Fruit fly (Drosophila melanogaster) whole organism, embryonic: Measurements from ENCODE around the gene CG3764.
A peak's percentile ranks its signal among the peaks of the same experiment; 100 is the strongest.

Source experiments
- BtbVII ChIP-seq: fragments of 200-800 bp; sonication (Bioruptor generic); optimal IDR thresholded peaks from 3 replicates; lab custom pipeline; 2017; ENCODE audit warnings: missing biosample characterization, mild to moderate bottlenecking, missing genetic modification characterization
- CG11696 ChIP-seq: fragments of 200-800 bp; sonication (Bioruptor generic); IDR thresholded peaks from 2 replicates; pipeline ENCODE4 v1.3.6; 2022; ENCODE audit warnings: missing biosample characterization, missing genetic modification characterization
- CG11723 ChIP-seq: fragments of 200-800 bp; sonication (Bioruptor generic); optimal IDR thresholded peaks from 2 replicates; lab custom pipeline; 2017; ENCODE audit warnings: missing biosample characterization, mild to moderate bottlenecking, missing genetic modification characterization
- CG12744 ChIP-seq: fragments of 200-800 bp; sonication (Bioruptor generic); optimal IDR thresholded peaks from 2 replicates; lab custom pipeline; 2016; ENCODE audit warnings: missing biosample characterization, missing genetic modification characterization
- CG13287 ChIP-seq: fragments of 200-800 bp; sonication (Bioruptor generic); IDR thresholded peaks from 2 replicates; pipeline ENCODE4 v1.3.6; 2022; ENCODE audit warnings: missing biosample characterization, missing genetic modification characterization; ENCODE audit not compliant: partially characterized antibody
- CG13424 ChIP-seq: fragments of 200-800 bp; sonication (Bioruptor generic); optimal IDR thresholded peaks from 2 replicates; lab custom pipeline; 2019; ENCODE audit warnings: missing biosample characterization, mild to moderate bottlenecking, missing genetic modification characterization, moderate library complexity
- CG15269 ChIP-seq: fragments of 200-800 bp; sonication (Bioruptor generic); optimal IDR thresholded peaks from 2 replicates; lab custom pipeline; 2018; ENCODE audit warnings: missing biosample characterization, mild to moderate bottlenecking, missing genetic modification characterization, moderate library complexity
- CG17186 ChIP-seq: fragments of 200-800 bp; sonication (Bioruptor generic); optimal IDR thresholded peaks from 3 replicates; lab custom pipeline; 2017; ENCODE audit warnings: missing biosample characterization, missing genetic modification reagents, missing genetic modification characterization
- CG2129 ChIP-seq: fragments of 200-800 bp; sonication (Bioruptor generic); IDR thresholded peaks from 2 replicates; pipeline ENCODE4 v1.3.6; 2022; ENCODE audit warnings: missing biosample characterization, missing genetic modification characterization; ENCODE audit not compliant: partially characterized antibody
- CG2712 ChIP-seq: fragments of 200-800 bp; optimal IDR thresholded peaks from 3 replicates; lab custom pipeline; 2019; ENCODE audit warnings: missing biosample characterization, mild to moderate bottlenecking, missing genetic modification characterization, moderate library complexity
- CG30403 ChIP-seq: fragments of 200-800 bp; sonication (Bioruptor generic); optimal IDR thresholded peaks from 3 replicates; lab custom pipeline; 2016; ENCODE audit warnings: missing biosample characterization, missing genetic modification characterization
- CG3065 ChIP-seq: fragments of 200-800 bp; sonication (Bioruptor generic); optimal IDR thresholded peaks from 2 replicates; lab custom pipeline; 2016; ENCODE audit warnings: missing biosample characterization, missing genetic modification characterization
- CG32767 ChIP-seq: fragments of 200-800 bp; sonication (Bioruptor generic); IDR thresholded peaks from 2 replicates; pipeline ENCODE4 v1.3.6; 2022; ENCODE audit warnings: missing biosample characterization, missing genetic modification characterization
- CG3281 ChIP-seq: fragments of 200-800 bp; sonication (Bioruptor generic); optimal IDR thresholded peaks from 3 replicates; lab custom pipeline; 2017; ENCODE audit warnings: missing biosample characterization, mild to moderate bottlenecking, missing genetic modification characterization
- CG3407 ChIP-seq: fragments of 200-800 bp; sonication (Bioruptor generic); optimal IDR thresholded peaks from 2 replicates; lab custom pipeline; 2018; ENCODE audit warnings: missing biosample characterization, mild to moderate bottlenecking, missing genetic modification characterization
- CG34224 ChIP-seq: fragments of 200-800 bp; sonication (Bioruptor generic); IDR thresholded peaks from 3 replicates; pipeline ENCODE4 v1.3.6; 2022; ENCODE audit warnings: missing biosample characterization, missing genetic modification characterization; ENCODE audit not compliant: partially characterized antibody
- CG4282 ChIP-seq: fragments of 200-800 bp; sonication (Bioruptor generic); optimal IDR thresholded peaks from 2 replicates; lab custom pipeline; 2016; ENCODE audit warnings: missing biosample characterization, missing genetic modification characterization
- CG6765 ChIP-seq: fragments of 200-800 bp; sonication (Bioruptor generic); optimal IDR thresholded peaks from 3 replicates; lab custom pipeline; 2017; ENCODE audit warnings: missing biosample characterization, mild to moderate bottlenecking, missing genetic modification characterization
- CG7357 ChIP-seq: fragments of 200-800 bp; sonication (Bioruptor generic); IDR thresholded peaks from 3 replicates; pipeline ENCODE4 v1.3.6; 2022; ENCODE audit warnings: missing biosample characterization, missing genetic modification characterization
- CG7372 ChIP-seq: fragments of 200-800 bp; sonication (Bioruptor generic); IDR thresholded peaks from 2 replicates; pipeline ENCODE4 v1.3.6; 2022; ENCODE audit warnings: missing biosample characterization, missing genetic modification characterization
- CG9437 ChIP-seq: fragments of 200-800 bp; sonication (Bioruptor generic); optimal IDR thresholded peaks from 2 replicates; lab custom pipeline; 2018; ENCODE audit warnings: missing biosample characterization, mild to moderate bottlenecking, missing genetic modification characterization
- D19B ChIP-seq: fragments of 200-800 bp; sonication (Bioruptor generic); optimal IDR thresholded peaks from 2 replicates; lab custom pipeline; 2017; ENCODE audit warnings: missing biosample characterization, mild to moderate bottlenecking, missing genetic modification characterization
- Dad ChIP-seq: fragments of 200-800 bp; sonication (Bioruptor generic); optimal IDR thresholded peaks from 3 replicates; lab custom pipeline; 2016; ENCODE audit warnings: missing biosample characterization, missing genetic modification characterization
- Deaf1 ChIP-seq: fragments of 200-800 bp; optimal IDR thresholded peaks from 3 replicates; lab custom pipeline; 2019; ENCODE audit warnings: missing biosample characterization, mild to moderate bottlenecking, missing genetic modification characterization, moderate library complexity
- Dp ChIP-seq: fragments of 200-800 bp; sonication (Bioruptor generic); optimal IDR thresholded peaks from 2 replicates; lab custom pipeline; 2018; ENCODE audit warnings: missing biosample characterization, mild to moderate bottlenecking, missing genetic modification characterization, moderate library complexity
- Hmx ChIP-seq: fragments of 200-800 bp; sonication (Bioruptor generic); optimal IDR thresholded peaks from 2 replicates; lab custom pipeline; 2016; ENCODE audit warnings: missing biosample characterization, missing genetic modification characterization
- Hsf ChIP-seq: fragments of 200-800 bp; sonication (Bioruptor generic); optimal IDR thresholded peaks from 3 replicates; lab custom pipeline; 2016; ENCODE audit warnings: missing biosample characterization, missing genetic modification characterization
- Med ChIP-seq: fragments of 200-800 bp; sonication (Bioruptor generic); peaks from one replicate; lab custom pipeline; 2016; ENCODE audit warnings: missing biosample characterization, missing genetic modification characterization, mild to moderate bottlenecking, inconsistent platforms, moderate library complexity
- NK7.1 ChIP-seq: fragments of 200-800 bp; sonication (Bioruptor generic); optimal IDR thresholded peaks from 3 replicates; lab custom pipeline; 2016; ENCODE audit warnings: missing biosample characterization, missing genetic modification characterization
- Sin3A ChIP-seq: fragments of >200 bp; optimal IDR thresholded peaks from 2 replicates; lab custom pipeline; 2018
- Xbp1 ChIP-seq: fragments of 200-800 bp; sonication (Bioruptor generic); optimal IDR thresholded peaks from 3 replicates; lab custom pipeline; 2016; ENCODE audit warnings: missing biosample characterization, mild to moderate bottlenecking, missing genetic modification characterization
- ara ChIP-seq: fragments of 200-800 bp; sonication (Bioruptor generic); IDR thresholded peaks from 2 replicates; pipeline ENCODE4 v1.3.6; 2022; ENCODE audit warnings: missing biosample characterization, missing genetic modification characterization
- bbx ChIP-seq: fragments of 200-800 bp; sonication (Bioruptor generic); IDR thresholded peaks from 2 replicates; pipeline ENCODE4 v1.3.6; 2022; ENCODE audit warnings: missing biosample characterization, missing genetic modification characterization; ENCODE audit not compliant: partially characterized antibody
- btn ChIP-seq: fragments of 200-800 bp; sonication (Bioruptor generic); optimal IDR thresholded peaks from 2 replicates; lab custom pipeline; 2016; ENCODE audit warnings: missing biosample characterization, missing genetic modification characterization
- chn ChIP-seq: fragments of 200-800 bp; sonication (Bioruptor generic); optimal IDR thresholded peaks from 2 replicates; lab custom pipeline; 2016; ENCODE audit warnings: missing biosample characterization, missing genetic modification characterization
- dm ChIP-seq: fragments of 200-800 bp; sonication (Bioruptor generic); optimal IDR thresholded peaks from 3 replicates; lab custom pipeline; 2016; ENCODE audit warnings: missing biosample characterization, missing genetic modification characterization
- fd102C ChIP-seq: fragments of 200-800 bp; sonication (Bioruptor generic); optimal IDR thresholded peaks from 2 replicates; lab custom pipeline; 2018; ENCODE audit warnings: missing biosample characterization, mild to moderate bottlenecking, missing genetic modification characterization, moderate library complexity
- gsb-n ChIP-seq: fragments of 200-800 bp; sonication (Bioruptor generic); optimal IDR thresholded peaks from 3 replicates; lab custom pipeline; 2018; ENCODE audit warnings: missing biosample characterization, mild to moderate bottlenecking, missing genetic modification characterization
- hkb ChIP-seq, 2 experiments: fragments of 200-800 bp in 1 of 2; fragments of >200 bp in 1 of 2; sonication (Bioruptor generic) in 1 of 2; IDR thresholded peaks in 1 of 2; optimal IDR thresholded peaks in 1 of 2; 2 replicates each; pipeline versions ENCODE4 v1.3.6 to Lab custom; 2017 to 2022; ENCODE audit warnings: missing biosample characterization in 1 of 2, missing genetic modification characterization in 1 of 2
- kni ChIP-seq: fragments of 200-800 bp; sonication (Bioruptor generic); optimal IDR thresholded peaks from 3 replicates; lab custom pipeline; 2017; ENCODE audit warnings: mild to moderate bottlenecking, missing biosample characterization, missing genetic modification reagents, missing genetic modification characterization
- lola ChIP-seq, 3 experiments: fragments of >200 bp in 2 of 3; fragments of 200-800 bp in 1 of 3; sonication (Bioruptor generic) in 1 of 3; optimal IDR thresholded peaks; 2 replicates each; lab custom pipeline; 2017 to 2019; ENCODE audit warnings: missing biosample characterization in 3 of 3, missing genetic modification characterization in 3 of 3, mild to moderate bottlenecking in 1 of 3, moderate library complexity in 1 of 3
- onecut ChIP-seq: fragments of 200-800 bp; sonication (Bioruptor generic); IDR thresholded peaks from 2 replicates; pipeline ENCODE4 v1.3.6; 2022; ENCODE audit warnings: missing biosample characterization, missing genetic modification characterization
- pita ChIP-seq: fragments of 200-800 bp; sonication (Bioruptor generic); optimal IDR thresholded peaks from 2 replicates; lab custom pipeline; 2017; ENCODE audit warnings: missing biosample characterization, mild to moderate bottlenecking, missing genetic modification characterization
- prd ChIP-seq, 3 experiments: fragments of >200 bp in 2 of 3; fragments of 200-800 bp in 1 of 3; sonication (Bioruptor generic) in 1 of 3; optimal IDR thresholded peaks in 2 of 3; IDR thresholded peaks in 1 of 3; 2 replicates in 2 of 3; 3 replicates in 1 of 3; pipeline versions ENCODE4 v1.3.6 to Lab custom; 2017 to 2022; ENCODE audit warnings: missing biosample characterization in 1 of 3, missing genetic modification characterization in 1 of 3
- sr ChIP-seq: fragments of 200-800 bp; sonication (Bioruptor generic); IDR thresholded peaks from 3 replicates; pipeline ENCODE4 v1.3.6; 2022; ENCODE audit warnings: missing biosample characterization, missing genetic modification characterization
- unpg ChIP-seq: fragments of 200-800 bp; sonication (Bioruptor generic); optimal IDR thresholded peaks from 3 replicates; lab custom pipeline; 2018; ENCODE audit warnings: missing biosample characterization, mild to moderate bottlenecking, missing genetic modification characterization, moderate library complexity
- wor ChIP-seq: fragments of 200-800 bp; sonication (Bioruptor generic); IDR thresholded peaks from 2 replicates; pipeline ENCODE4 v1.3.6; 2022; ENCODE audit warnings: missing biosample characterization, missing genetic modification characterization
- zfh1 ChIP-seq: fragments of 200-800 bp; sonication (Bioruptor generic); IDR thresholded peaks from 3 replicates; pipeline ENCODE4 v1.3.6; 2022; ENCODE audit warnings: missing biosample characterization, missing genetic modification characterization

The CG3764 gene

dm6 chr3L:17012017-17012719, at the start of gene CG3764 (continued):
- TF ChIP-seq CG11696 (GFP tag; lab: Robert Waterston, UW) (0 out of 2 replicates have a peak, but pooled peaks have one; percentile 6), chn (GFP tag; lab: Kevin White, UChicago) (peak; percentile 67), unpg (peak; percentile 63), CG3065 (GFP tag; lab: Kevin White, UChicago) (peak; percentile 38), CG3407 (GFP tag; lab: Kevin White, UChicago) (peak; percentile 89), CG12744 (peak; percentile 20), zfh1 (GFP tag; lab: Robert Waterston, UW) (peak; percentile 66), Deaf1 (tag; lab: Kevin White, UChicago) (peak; percentile 55), CG7372 (peak; percentile 31; the same call in 1 of the 2 replicates), onecut (GFP tag; lab: Robert Waterston, UW) (peak; percentile 72), fd102C (GFP tag; lab: Kevin White, UChicago) (peak; percentile 86), Hmx (GFP tag; lab: Kevin White, UChicago) (no peak), BtbVII (peak; percentile 81), hkb (optimal IDR thresholded peaks at IDR 0.05; lab: Kevin White, UChicago) (no peak), hkb (GFP tag; IDR thresholded peaks at IDR 0.05; lab: Robert Waterston, UW) (peak; percentile 70), CG32767 (GFP tag; lab: Robert Waterston, UW) (peak; percentile 88), CG4282 (GFP tag; lab: Kevin White, UChicago) (peak; percentile 72), Sin3A (peak; percentile 43), lola (GFP tag; optimal IDR thresholded peaks at IDR 0.05; lab: Kevin White, UChicago) (peak in 1 of 3 experiments; percentile 54), CG7357 (GFP tag; lab: Robert Waterston, UW) (0 out of 3 replicates have a peak, but pooled peaks have one; percentile 31), prd (optimal IDR thresholded peaks at IDR 0.05; lab: Kevin White, UChicago) (no peak), prd (GFP tag; IDR thresholded peaks at IDR 0.05; lab: Robert Waterston, UW) (0 out of 3 replicates have a peak, but pooled peaks have one; percentile 26), CG13287 (peak; percentile 61), D19B (peak; percentile 43), ara (peak; percentile 73), wor (GFP tag; lab: Robert Waterston, UW) (no peak), Med (GFP tag; lab: Kevin White, UChicago) (peak; percentile 98), CG30403 (GFP tag; lab: Kevin White, UChicago) (peak; percentile 40), gsb-n (tag; lab: Kevin White, UChicago) (peak; percentile 44), Dad (peak; percentile 75), kni (GFP tag; lab: Kevin White, UChicago) (peak; percentile 96), Hsf (peak; percentile 37), CG11723 (GFP tag; lab: Kevin White, UChicago) (peak; percentile 78), CG2129 (no peak), CG17186 (peak; percentile 91), sr (GFP tag; lab: Robert Waterston, UW) (peak; percentile 65; the same call in 1 of the 3 replicates), NK7.1 (GFP tag; lab: Kevin White, UChicago) (peak; percentile 77), CG2712 (tag; lab: Kevin White, UChicago) (peak; percentile 70), Xbp1 (GFP tag; lab: Kevin White, UChicago) (peak; percentile 56), CG9437 (GFP tag; lab: Kevin White, UChicago) (no peak), pita (GFP tag; lab: Kevin White, UChicago) (no peak), Dp (GFP tag; lab: Kevin White, UChicago) (peak; percentile 77), CG15269 (peak; percentile 73), CG13424 (tag; lab: Kevin White, UChicago) (peak; percentile 76), CG3281 (GFP tag; lab: Kevin White, UChicago) (peak; percentile 79), CG6765 (peak; percentile 89), bbx (GFP tag; lab: Robert Waterston, UW) (peak; percentile 65), dm (GFP tag; lab: Kevin White, UChicago) (peak; percentile 63), CG34224 (GFP tag; lab: Robert Waterston, UW) (no peak), btn (GFP tag; lab: Kevin White, UChicago) (peak; percentile 77)
